Fruit fly (Drosophila melanogaster) whole organism, embryonic: Measurements from ENCODE around the gene CG44362.
A peak's percentile ranks its signal among the peaks of the same experiment; 100 is the strongest.

Source experiments
- Antp ChIP-seq: fragments of 200-800 bp; sonication (Bioruptor generic); optimal IDR thresholded peaks from 3 replicates; lab custom pipeline; 2016; ENCODE audit warnings: missing biosample characterization, missing genetic modification characterization
- CG10274 ChIP-seq: fragments of 200-800 bp; sonication (Bioruptor generic); optimal IDR thresholded peaks from 3 replicates; lab custom pipeline; 2017; ENCODE audit warnings: missing biosample characterization, mild to moderate bottlenecking, missing genetic modification characterization
- CG11093 ChIP-seq: fragments of 200-800 bp; sonication (Bioruptor generic); IDR thresholded peaks from 3 replicates; pipeline ENCODE4 v1.3.6; 2022; ENCODE audit warnings: missing biosample characterization, missing genetic modification characterization
- CG11398 ChIP-seq: fragments of 200-800 bp; sonication (Bioruptor generic); optimal IDR thresholded peaks from 2 replicates; lab custom pipeline; 2016; ENCODE audit warnings: missing biosample characterization, missing genetic modification characterization
- CG11723 ChIP-seq: fragments of 200-800 bp; sonication (Bioruptor generic); optimal IDR thresholded peaks from 2 replicates; lab custom pipeline; 2017; ENCODE audit warnings: missing biosample characterization, mild to moderate bottlenecking, missing genetic modification characterization
- CG12391 ChIP-seq: fragments of 200-800 bp; sonication (Bioruptor generic); optimal IDR thresholded peaks from 3 replicates; lab custom pipeline; 2018; ENCODE audit warnings: missing biosample characterization, mild to moderate bottlenecking, missing genetic modification characterization, moderate library complexity
- CG13894 ChIP-seq: fragments of 200-800 bp; sonication (Bioruptor generic); optimal IDR thresholded peaks from 3 replicates; lab custom pipeline; 2018; ENCODE audit warnings: missing biosample characterization, mild to moderate bottlenecking, missing genetic modification characterization, moderate library complexity
- CG14965 ChIP-seq: fragments of 200-800 bp; sonication (Bioruptor generic); optimal IDR thresholded peaks from 2 replicates; lab custom pipeline; 2016; ENCODE audit warnings: missing biosample characterization, missing genetic modification characterization, borderline replicate concordance
- CG16779 ChIP-seq: fragments of 200-800 bp; sonication (Bioruptor generic); IDR thresholded peaks from 2 replicates; pipeline ENCODE4 v1.3.6; 2022; ENCODE audit warnings: missing biosample characterization, missing genetic modification characterization
- CG30431 ChIP-seq: fragments of 200-800 bp; sonication (Bioruptor generic); optimal IDR thresholded peaks from 2 replicates; lab custom pipeline; 2017; ENCODE audit warnings: missing biosample characterization, missing genetic modification characterization
- CG43689 ChIP-seq: fragments of 200-800 bp; sonication (Bioruptor generic); IDR thresholded peaks from 2 replicates; pipeline ENCODE4 v1.3.6; 2022; ENCODE audit warnings: missing biosample characterization, missing genetic modification characterization
- CG4404 ChIP-seq: fragments of 200-800 bp; sonication (Bioruptor generic); IDR thresholded peaks from 2 replicates; pipeline ENCODE4 v1.3.6; 2022; ENCODE audit warnings: missing biosample characterization, missing genetic modification characterization
- CG4730 ChIP-seq: fragments of 200-800 bp; sonication (Bioruptor generic); IDR thresholded peaks from 2 replicates; pipeline ENCODE4 v1.3.6; 2022; ENCODE audit warnings: missing biosample characterization, missing genetic modification characterization
- CG6654 ChIP-seq: fragments of 200-800 bp; sonication (Bioruptor generic); optimal IDR thresholded peaks from 2 replicates; lab custom pipeline; 2017; ENCODE audit warnings: missing biosample characterization, mild to moderate bottlenecking, missing genetic modification characterization
- Chrac-16 ChIP-seq: fragments of 200-800 bp; sonication (Bioruptor generic); optimal IDR thresholded peaks from 3 replicates; lab custom pipeline; 2016; ENCODE audit warnings: missing biosample characterization, missing genetic modification characterization
- Dref ChIP-seq: fragments of 200-800 bp; sonication (Bioruptor generic); IDR thresholded peaks from 2 replicates; pipeline ENCODE4 v1.3.6; 2022; ENCODE audit warnings: missing biosample characterization, missing genetic modification characterization
- GATAe ChIP-seq: fragments of 200-800 bp; sonication (Bioruptor generic); conservative IDR thresholded peaks from 2 replicates; pipeline ENCODE4 v1.3.6; 2022; ENCODE audit warnings: missing biosample characterization, missing genetic modification characterization
- HHEX ChIP-seq: fragments of 200-800 bp; sonication (Bioruptor generic); optimal IDR thresholded peaks from 3 replicates; lab custom pipeline; 2017; ENCODE audit warnings: missing biosample characterization, mild to moderate bottlenecking, missing genetic modification characterization, missing genetic modification reagents
- HLH3B ChIP-seq: fragments of 200-800 bp; sonication (Bioruptor generic); IDR thresholded peaks from 2 replicates; pipeline ENCODE4 v1.3.6; 2022; ENCODE audit warnings: missing biosample characterization, missing genetic modification characterization
- HmgZ ChIP-seq: fragments of 200-800 bp; sonication (Bioruptor generic); optimal IDR thresholded peaks from 2 replicates; lab custom pipeline; 2018; ENCODE audit warnings: missing biosample characterization, mild to moderate bottlenecking, missing genetic modification characterization
- Lim3 ChIP-seq: fragments of 200-800 bp; sonication (Bioruptor generic); IDR thresholded peaks from 2 replicates; pipeline ENCODE4 v1.3.6; 2022; ENCODE audit warnings: missing biosample characterization, missing genetic modification characterization
- Meics ChIP-seq: fragments of 200-800 bp; sonication (Bioruptor generic); optimal IDR thresholded peaks from 2 replicates; lab custom pipeline; 2017; ENCODE audit warnings: missing biosample characterization, mild to moderate bottlenecking, missing genetic modification characterization
- NC2β ChIP-seq: fragments of 200-800 bp; sonication (Bioruptor generic); optimal IDR thresholded peaks from 2 replicates; lab custom pipeline; 2016; ENCODE audit warnings: missing biosample characterization, missing genetic modification characterization
- Nf-YC ChIP-seq: fragments of 200-800 bp; optimal IDR thresholded peaks from 3 replicates; lab custom pipeline; 2019; ENCODE audit warnings: missing biosample characterization, mild to moderate bottlenecking, missing genetic modification characterization, moderate library complexity
- Ravus ChIP-seq: fragments of 200-800 bp; sonication (Bioruptor generic); IDR thresholded peaks from 2 replicates; pipeline ENCODE4 v1.3.6; 2022; ENCODE audit warnings: missing biosample characterization, missing genetic modification characterization
- Side ChIP-seq: fragments of 200-800 bp; sonication (Bioruptor generic); optimal IDR thresholded peaks from 2 replicates; lab custom pipeline; 2016; ENCODE audit warnings: missing biosample characterization, missing genetic modification characterization
- Sox102F ChIP-seq: fragments of 200-800 bp; sonication (Bioruptor generic); optimal IDR thresholded peaks from 2 replicates; lab custom pipeline; 2018; ENCODE audit warnings: missing biosample characterization, mild to moderate bottlenecking, missing genetic modification characterization, moderate library complexity
- Sry-β ChIP-seq: fragments of 200-800 bp; sonication (Bioruptor generic); optimal IDR thresholded peaks from 2 replicates; lab custom pipeline; 2018; ENCODE audit warnings: missing biosample characterization, mild to moderate bottlenecking, missing genetic modification characterization, moderate library complexity
- abd-A ChIP-seq: fragments of 200-800 bp; sonication (Bioruptor generic); optimal IDR thresholded peaks from 3 replicates; lab custom pipeline; 2019; ENCODE audit warnings: missing biosample characterization, mild to moderate bottlenecking, missing genetic modification characterization, moderate library complexity
- ap ChIP-seq: fragments of 200-800 bp; sonication (Bioruptor generic); IDR thresholded peaks from 2 replicates; pipeline ENCODE4 v1.3.6; 2022; ENCODE audit warnings: missing biosample characterization, missing genetic modification characterization
- dan ChIP-seq: fragments of 200-800 bp; sonication (Bioruptor generic); IDR thresholded peaks from 2 replicates; pipeline ENCODE4 v1.3.6; 2022; ENCODE audit warnings: missing biosample characterization, missing genetic modification characterization
- gce ChIP-seq: fragments of 200-800 bp; sonication (Bioruptor generic); IDR thresholded peaks from 3 replicates; pipeline ENCODE4 v1.3.6; 2022; ENCODE audit warnings: missing biosample characterization, missing genetic modification characterization
- gt ChIP-seq: fragments of 200-800 bp; sonication (Bioruptor generic); IDR thresholded peaks from 2 replicates; pipeline ENCODE4 v1.3.6; 2022; ENCODE audit warnings: missing biosample characterization, missing genetic modification characterization
- her ChIP-seq: fragments of 200-800 bp; sonication (Bioruptor generic); optimal IDR thresholded peaks from 2 replicates; lab custom pipeline; 2016; ENCODE audit warnings: missing biosample characterization, missing genetic modification characterization
- hth ChIP-seq: fragments of >200 bp; optimal IDR thresholded peaks from 2 replicates; lab custom pipeline; 2017; ENCODE audit warnings: inconsistent platforms
- knrl ChIP-seq: fragments of 200-800 bp; sonication (Bioruptor generic); IDR thresholded peaks from 3 replicates; pipeline ENCODE4 v1.3.6; 2022; ENCODE audit warnings: missing biosample characterization, missing genetic modification characterization; ENCODE audit not compliant: partially characterized antibody
- lilli ChIP-seq: fragments of 200-800 bp; sonication (Bioruptor generic); optimal IDR thresholded peaks from 3 replicates; lab custom pipeline; 2016; ENCODE audit warnings: missing biosample characterization, missing genetic modification characterization
- lola ChIP-seq, 3 experiments: fragments of >200 bp in 2 of 3; fragments of 200-800 bp in 1 of 3; sonication (Bioruptor generic) in 1 of 3; optimal IDR thresholded peaks; 2 replicates each; lab custom pipeline; 2017 to 2019; ENCODE audit warnings: missing biosample characterization in 3 of 3, missing genetic modification characterization in 3 of 3, mild to moderate bottlenecking in 1 of 3, moderate library complexity in 1 of 3
- nom ChIP-seq: fragments of 200-800 bp; sonication (Bioruptor generic); optimal IDR thresholded peaks from 2 replicates; lab custom pipeline; 2017; ENCODE audit warnings: missing biosample characterization, missing genetic modification characterization, mild to moderate bottlenecking, moderate library complexity, missing genetic modification reagents
- org-1 ChIP-seq: fragments of 200-800 bp; sonication (Bioruptor generic); optimal IDR thresholded peaks from 2 replicates; lab custom pipeline; 2017; ENCODE audit warnings: missing biosample characterization, missing genetic modification characterization
- prd ChIP-seq, 3 experiments: fragments of >200 bp in 2 of 3; fragments of 200-800 bp in 1 of 3; sonication (Bioruptor generic) in 1 of 3; optimal IDR thresholded peaks in 2 of 3; IDR thresholded peaks in 1 of 3; 2 replicates in 2 of 3; 3 replicates in 1 of 3; pipeline versions ENCODE4 v1.3.6 to Lab custom; 2017 to 2022; ENCODE audit warnings: missing biosample characterization in 1 of 3, missing genetic modification characterization in 1 of 3
- ranshi ChIP-seq: fragments of 200-800 bp; sonication (Bioruptor generic); IDR thresholded peaks from 2 replicates; pipeline ENCODE4 v1.3.6; 2022; ENCODE audit warnings: missing biosample characterization, missing genetic modification characterization
- schlank ChIP-seq: fragments of 200-800 bp; sonication (Bioruptor generic); optimal IDR thresholded peaks from 2 replicates; lab custom pipeline; 2018; ENCODE audit warnings: missing biosample characterization, mild to moderate bottlenecking, missing genetic modification characterization
- scrt ChIP-seq: fragments of 200-800 bp; sonication (Bioruptor generic); optimal IDR thresholded peaks from 2 replicates; lab custom pipeline; 2018; ENCODE audit warnings: missing biosample characterization, mild to moderate bottlenecking, missing genetic modification characterization, moderate library complexity
- sd ChIP-seq: fragments of 200-800 bp; sonication (Bioruptor generic); optimal IDR thresholded peaks from 3 replicates; lab custom pipeline; 2018; ENCODE audit warnings: missing biosample characterization, mild to moderate bottlenecking, missing genetic modification characterization, moderate library complexity
- slou ChIP-seq: fragments of 200-800 bp; sonication (Bioruptor generic); optimal IDR thresholded peaks from 3 replicates; lab custom pipeline; 2016; ENCODE audit warnings: missing biosample characterization, missing genetic modification characterization
- slp2 ChIP-seq: fragments of 200-800 bp; sonication (Bioruptor generic); optimal IDR thresholded peaks from 2 replicates; lab custom pipeline; 2016; ENCODE audit warnings: missing biosample characterization, missing genetic modification characterization
- ssp ChIP-seq: fragments of 200-800 bp; sonication (Bioruptor generic); IDR thresholded peaks from 2 replicates; pipeline ENCODE4 v1.3.6; 2022; ENCODE audit warnings: missing biosample characterization, missing genetic modification characterization
- tup ChIP-seq: fragments of 200-800 bp; sonication (Bioruptor generic); optimal IDR thresholded peaks from 2 replicates; lab custom pipeline; 2016; ENCODE audit warnings: missing biosample characterization, mild to moderate bottlenecking, missing genetic modification characterization, moderate library complexity
- unpg ChIP-seq: fragments of 200-800 bp; sonication (Bioruptor generic); optimal IDR thresholded peaks from 3 replicates; lab custom pipeline; 2018; ENCODE audit warnings: missing biosample characterization, mild to moderate bottlenecking, missing genetic modification characterization, moderate library complexity
- usp ChIP-seq: fragments of >200 bp; optimal IDR thresholded peaks from 2 replicates; lab custom pipeline; 2017; ENCODE audit warnings: missing biosample characterization, missing genetic modification characterization

CG44362 gene

dm6 chr3L:11375304-11375703 is 22.0 kb upstream of the CG44362 start (continued):
- TF ChIP-seq unpg (peak; percentile 76), gce (GFP tag; lab: Robert Waterston, UW) (peak; percentile 59; the same call in 1 of the 3 replicates), CG6654 (peak; percentile 21), tup (GFP tag; lab: Kevin White, UChicago) (no peak), Antp (GFP tag; lab: Kevin White, UChicago) (no peak), Lim3 (GFP tag; lab: Robert Waterston, UW) (no peak), Sry-β (GFP tag; lab: Kevin White, UChicago) (peak; percentile 30), Nf-YC (tag; lab: Kevin White, UChicago) (no peak), org-1 (GFP tag; lab: Kevin White, UChicago) (peak; percentile 42), lilli (peak; percentile 56), her (GFP tag; lab: Kevin White, UChicago) (no peak), slou (GFP tag; lab: Kevin White, UChicago) (no peak), ranshi (GFP tag; lab: Robert Waterston, UW) (peak; percentile 56; the same call in 1 of the 2 replicates), CG43689 (GFP tag; lab: Robert Waterston, UW) (no peak), CG10274 (peak; percentile 32), CG11398 (GFP tag; lab: Kevin White, UChicago) (peak; percentile 0), Side (peak; percentile 11), slp2 (GFP tag; lab: Kevin White, UChicago) (peak; percentile 33), CG4404 (GFP tag; lab: Robert Waterston, UW) (peak; percentile 70), abd-A (tag; lab: Kevin White, UChicago) (no peak), prd (optimal IDR thresholded peaks at IDR 0.05; lab: Kevin White, UChicago) (no peak), prd (GFP tag; IDR thresholded peaks at IDR 0.05; lab: Robert Waterston, UW) (peak; percentile 68; the same call in 2 of the 3 replicates), nom (peak; percentile 27), GATAe (GFP tag; lab: Robert Waterston, UW) (no peak), HLH3B (GFP tag; lab: Robert Waterston, UW) (peak; percentile 67), Sox102F (GFP tag; lab: Kevin White, UChicago) (peak; percentile 84), CG4730 (GFP tag; lab: Robert Waterston, UW) (0 out of 2 replicates have a peak, but pooled peaks have one; percentile 15), CG14965 (GFP tag; lab: Kevin White, UChicago) (no peak), CG30431 (GFP tag; lab: Kevin White, UChicago) (peak; percentile 61), HmgZ (tag; lab: Kevin White, UChicago) (no peak), NC2β (GFP tag; lab: Kevin White, UChicago) (peak; percentile 41), hth (lab: Kevin White, UChicago) (no peak), HHEX (GFP tag; lab: Kevin White, UChicago) (peak; percentile 16), ssp (peak; percentile 60), schlank (tag; lab: Kevin White, UChicago) (no peak), lola (GFP tag; optimal IDR thresholded peaks at IDR 0.05; lab: Kevin White, UChicago) (peak in 1 of 3 experiments; percentile 86), Chrac-16 (peak; percentile 67), Ravus (no peak), CG13894 (tag; lab: Kevin White, UChicago) (no peak), CG12391 (peak; percentile 81), dan (GFP tag; lab: Robert Waterston, UW) (no peak), ap (0 out of 2 replicates have a peak, but pooled peaks have one; percentile 3), Dref (no peak), knrl (no peak), sd (tag; lab: Kevin White, UChicago) (no peak), CG11723 (GFP tag; lab: Kevin White, UChicago) (peak; percentile 67), CG16779 (GFP tag; lab: Robert Waterston, UW) (no peak), gt (GFP tag; lab: Robert Waterston, UW) (no peak), Meics (no peak), CG11093 (GFP tag; lab: Robert Waterston, UW) (no peak), usp (no peak), scrt (GFP tag; lab: Kevin White, UChicago) (peak; percentile 25)
